Worm (Caenorhabditis elegans) whole organism, L1 larva: ENCODE results near the gene F54B8.1.

Experiments used
- C04F5.9 ChIP-seq: sonication (generic microtip); optimal IDR thresholded peaks from 2 replicates; lab custom pipeline; 2016; ENCODE audit warnings: missing genetic modification characterization, missing compliant biosample characterization
- C16A3.4 ChIP-seq: fragments of 150-350 bp; optimal IDR thresholded peaks from 2 replicates; lab custom pipeline; 2014; ENCODE audit warnings: missing biosample characterization, missing genetic modification characterization
- C34B4.2 ChIP-seq: sonication (generic microtip); optimal IDR thresholded peaks from 2 replicates; lab custom pipeline; 2017; ENCODE audit warnings: mild to moderate bottlenecking, missing genetic modification characterization, missing compliant biosample characterization
- F16B12.6 ChIP-seq: fragments of 150-350 bp; optimal IDR thresholded peaks from 2 replicates; lab custom pipeline; 2014; ENCODE audit warnings: missing biosample characterization, missing genetic modification characterization
- Y116A8C.19 ChIP-seq: sonication (generic microtip); optimal IDR thresholded peaks from 2 replicates; lab custom pipeline; 2016; ENCODE audit warnings: missing compliant biosample characterization, missing genetic modification characterization, borderline replicate concordance
- alr-1 ChIP-seq: fragments of 200-800 bp; sonication (Bioruptor generic); optimal IDR thresholded peaks from 2 replicates; lab custom pipeline; 2018; ENCODE audit warnings: borderline replicate concordance, mild to moderate bottlenecking, missing genetic modification characterization, missing compliant biosample characterization
- ceh-63 ChIP-seq: fragments of 200-800 bp; sonication (Bioruptor generic); optimal IDR thresholded peaks from 2 replicates; lab custom pipeline; 2018; ENCODE audit warnings: mild to moderate bottlenecking, missing genetic modification characterization, missing compliant biosample characterization
- dsc-1 ChIP-seq: sonication (generic microtip); optimal IDR thresholded peaks from 2 replicates; lab custom pipeline; 2016; ENCODE audit warnings: mild to moderate bottlenecking, missing genetic modification characterization, missing compliant biosample characterization
- efl-3 ChIP-seq: fragments of 200-800 bp; sonication (Bioruptor generic); optimal IDR thresholded peaks from 2 replicates; lab custom pipeline; 2018; ENCODE audit warnings: mild to moderate bottlenecking, missing genetic modification characterization, missing compliant biosample characterization
- elt-3 ChIP-seq, 6 experiments: fragments of 150-350 bp in 1 of 6; sonication (generic microtip); optimal IDR thresholded peaks; 2 replicates each; lab custom pipeline; 2017 to 2018; ENCODE audit warnings: missing biosample characterization in 6 of 6, missing genetic modification characterization in 6 of 6, inconsistent platforms in 1 of 6
- ets-5 ChIP-seq: fragments of 200-800 bp; sonication (Bioruptor generic); IDR thresholded peaks from 2 replicates; pipeline ENCODE4 v1.3.6; 2022; ENCODE audit warnings: missing genetic modification characterization, missing compliant biosample characterization
- fos-1 ChIP-seq: fragments of 150-350 bp; optimal IDR thresholded peaks from 2 replicates; lab custom pipeline; 2014; ENCODE audit warnings: missing biosample characterization, missing genetic modification characterization
- grh-1 ChIP-seq: fragments of 200-800 bp; sonication (Bioruptor generic); IDR thresholded peaks from 2 replicates; pipeline ENCODE4 v1.3.6; 2022; ENCODE audit warnings: missing genetic modification reagents, missing genetic modification characterization, missing compliant biosample characterization
- hpl-2 ChIP-seq: fragments of 150-350 bp; optimal IDR thresholded peaks from 2 replicates; lab custom pipeline; 2014; ENCODE audit warnings: missing biosample characterization, missing genetic modification reagents, missing genetic modification characterization
- isw-1 ChIP-seq: fragments of 200-800 bp; sonication (Bioruptor generic); IDR thresholded peaks from 2 replicates; pipeline ENCODE4 v1.3.6; 2022; ENCODE audit warnings: missing genetic modification characterization, missing compliant biosample characterization
- lin-15B ChIP-seq: fragments of 150-350 bp; sonication (generic microtip); optimal IDR thresholded peaks from 3 replicates; lab custom pipeline; 2014; ENCODE audit warnings: missing biosample characterization, missing genetic modification characterization
- lir-3 ChIP-seq: sonication (generic microtip); optimal IDR thresholded peaks from 2 replicates; lab custom pipeline; 2016; ENCODE audit warnings: mild to moderate bottlenecking, missing genetic modification characterization, moderate library complexity, missing compliant biosample characterization; ENCODE audit not compliant: poor library complexity
- mab-9 ChIP-seq: fragments of 200-800 bp; sonication (Bioruptor generic); IDR thresholded peaks from 2 replicates; pipeline ENCODE4 v1.3.6; 2022; ENCODE audit warnings: missing genetic modification reagents, missing genetic modification characterization, missing compliant biosample characterization
- mdl-1 ChIP-seq, 2 experiments: fragments of 150-350 bp; optimal IDR thresholded peaks; 2 replicates each; lab custom pipeline; 2014 to 2017; ENCODE audit warnings: missing biosample characterization in 2 of 2, missing genetic modification characterization in 2 of 2, inconsistent platforms in 1 of 2
- mef-2 ChIP-seq: fragments of 150-350 bp; optimal IDR thresholded peaks from 2 replicates; lab custom pipeline; 2014; ENCODE audit warnings: missing biosample characterization, missing genetic modification characterization
- mep-1 ChIP-seq: fragments of 150-350 bp; optimal IDR thresholded peaks from 2 replicates; lab custom pipeline; 2014; ENCODE audit warnings: missing biosample characterization, missing genetic modification characterization
- nhr-12 ChIP-seq: sonication (generic microtip); optimal IDR thresholded peaks from 2 replicates; lab custom pipeline; 2017; ENCODE audit warnings: missing biosample characterization, missing genetic modification characterization
- nhr-19 ChIP-seq: fragments of 200-800 bp; sonication (Bioruptor generic); conservative IDR thresholded peaks from 2 replicates; pipeline ENCODE4 v1.3.6; 2022; ENCODE audit warnings: missing genetic modification characterization, missing compliant biosample characterization
- nhr-20 ChIP-seq: sonication (generic microtip); optimal IDR thresholded peaks from 2 replicates; lab custom pipeline; 2016; ENCODE audit warnings: mild to moderate bottlenecking, missing genetic modification characterization, missing compliant biosample characterization
- nhr-28 ChIP-seq: fragments of 150-350 bp; optimal IDR thresholded peaks from 2 replicates; lab custom pipeline; 2014; ENCODE audit warnings: missing biosample characterization, missing genetic modification characterization
- nhr-85 ChIP-seq: sonication (generic microtip); peaks from one replicate; lab custom pipeline; 2016; ENCODE audit warnings: missing genetic modification characterization, inconsistent platforms, missing compliant biosample characterization
- pag-3 ChIP-seq: sonication (generic microtip); optimal IDR thresholded peaks from 2 replicates; lab custom pipeline; 2017; ENCODE audit warnings: missing genetic modification characterization, mild to moderate bottlenecking, missing compliant biosample characterization, antibody characterized with exemption, borderline replicate concordance; ENCODE audit not compliant: insufficient read depth
- snpc-4 ChIP-seq: fragments of 150-350 bp; optimal IDR thresholded peaks from 2 replicates; lab custom pipeline; 2014; ENCODE audit warnings: missing biosample characterization, missing genetic modification characterization
- sox-4 ChIP-seq: sonication (generic microtip); optimal IDR thresholded peaks from 2 replicates; lab custom pipeline; 2016; ENCODE audit warnings: missing genetic modification characterization, missing compliant biosample characterization
- sptf-1 ChIP-seq: fragments of 150-350 bp; optimal IDR thresholded peaks from 2 replicates; lab custom pipeline; 2014; ENCODE audit warnings: missing biosample characterization, missing genetic modification characterization
- swsn-7 ChIP-seq: sonication (generic microtip); optimal IDR thresholded peaks from 2 replicates; lab custom pipeline; 2016; ENCODE audit warnings: missing genetic modification characterization, missing compliant biosample characterization
- tbx-2 ChIP-seq: sonication (generic microtip); optimal IDR thresholded peaks from 2 replicates; lab custom pipeline; 2016; ENCODE audit warnings: missing genetic modification characterization, missing compliant biosample characterization
- unc-62 ChIP-seq: fragments of 150-350 bp; optimal IDR thresholded peaks from 2 replicates; lab custom pipeline; 2014; ENCODE audit warnings: missing biosample characterization, missing genetic modification reagents, missing genetic modification characterization
- unc-98 ChIP-seq: fragments of 200-800 bp; sonication (Bioruptor generic); IDR thresholded peaks from 2 replicates; pipeline ENCODE4 v1.3.6; 2022; ENCODE audit warnings: missing genetic modification characterization, missing compliant biosample characterization
- xbp-1 ChIP-seq: sonication (generic microtip); optimal IDR thresholded peaks from 2 replicates; lab custom pipeline; 2016; ENCODE audit warnings: missing genetic modification characterization, missing compliant biosample characterization
- ztf-11 ChIP-seq, 2 experiments: sonication (generic microtip); optimal IDR thresholded peaks; 2 replicates each; lab custom pipeline; 2016 to 2017; ENCODE audit warnings: missing genetic modification characterization in 2 of 2, missing biosample characterization in 1 of 2, missing compliant biosample characterization in 1 of 2
- ztf-4 ChIP-seq: fragments of 150-350 bp; optimal IDR thresholded peaks from 2 replicates; lab custom pipeline; 2014; ENCODE audit warnings: missing biosample characterization, missing genetic modification characterization

F54B8.1 gene

ce11 chrV:15781086-15781485, 29.5 kb upstream of the F54B8.1 start, which contains the start of gene T26E4.2:
TSS of gene T26E4.2 (plus strand) at chrV:15781386.
- TF ChIP-seq nhr-12 (tag; lab: Kevin White, UChicago) (no peak), hpl-2 (GFP tag; lab: Kevin White, UChicago) (no peak), C04F5.9 (no peak), nhr-85 (tag; lab: Kevin White, UChicago) (no peak), ets-5 (GFP tag; lab: Robert Waterston, UW) (no peak), alr-1 (tag; lab: Kevin White, UChicago) (no peak), dsc-1 (tag; lab: Kevin White, UChicago) (no peak), mab-9 (GFP tag; lab: Robert Waterston, UW) (no peak), mef-2 (tag; lab: Kevin White, UChicago) (no peak), grh-1 (no peak), unc-98 (GFP tag; lab: Robert Waterston, UW) (no peak), nhr-19 (GFP tag; lab: Robert Waterston, UW) (no peak), mep-1 (tag; lab: Kevin White, UChicago) (no peak), C16A3.4 (no peak), nhr-28 (tag; lab: Kevin White, UChicago) (no peak), F16B12.6 (tag; lab: Kevin White, UChicago) (no peak), isw-1 (GFP tag; lab: Robert Waterston, UW) (no peak), ztf-4 (tag; lab: Kevin White, UChicago) (no peak)

ce11 chrV:15782494-15782893, 28.1 kb upstream of the F54B8.1 start, which contains the start of gene T26E4.3:
TSS of gene T26E4.3 (plus strand) at chrV:15782794.
- TF ChIP-seq nhr-20 (tag; lab: Kevin White, UChicago) (no peak), unc-62 (no peak), hpl-2 (GFP tag; lab: Kevin White, UChicago) (no peak), C34B4.2 (tag; lab: Kevin White, UChicago) (no peak), mdl-1 (tag; optimal IDR thresholded peaks at IDR 0.05; lab: Kevin White, UChicago) (no peak), lin-15B (tag; lab: Kevin White, UChicago) (no peak), elt-3 (tag; optimal IDR thresholded peaks at IDR 0.05; lab: Kevin White, UChicago) (no peak), swsn-7 (tag; lab: Kevin White, UChicago) (no peak), xbp-1 (tag; lab: Kevin White, UChicago) (no peak), ztf-4 (tag; lab: Kevin White, UChicago) (no peak), nhr-28 (tag; lab: Kevin White, UChicago) (no peak), mef-2 (tag; lab: Kevin White, UChicago) (no peak), snpc-4 (no peak), ceh-63 (no peak)

- no peak for TF ChIP-seq grh-1
- no peak for TF ChIP-seq C16A3.4
- TF ChIP-seq mef-2 (tag; lab: Kevin White, UChicago), result no peak
- no peak for TF ChIP-seq pag-3 (tag; lab: Kevin White, UChicago)
- no peak for TF ChIP-seq fos-1 (tag; lab: Kevin White, UChicago)
- no peak for TF ChIP-seq lir-3 (tag; lab: Kevin White, UChicago)
- TF ChIP-seq sptf-1 (tag; lab: Kevin White, UChicago), result no peak
- TF ChIP-seq efl-3 (GFP tag; lab: Kevin White, UChicago), result no peak
- TF ChIP-seq nhr-85 (tag; lab: Kevin White, UChicago), result no peak
- TF ChIP-seq sox-4 (tag; lab: Kevin White, UChicago), result no peak
- no peak for TF ChIP-seq Y116A8C.19 (tag; lab: Kevin White, UChicago)
- no peak for TF ChIP-seq nhr-12 (tag; lab: Kevin White, UChicago)
- no peak for TF ChIP-seq ztf-11 (tag; optimal IDR thresholded peaks at IDR 0.05; lab: Kevin White, UChicago)
- TF ChIP-seq, all 84 proteins: peak for 0
Observed at ce11 chrV:15792409-15792808, 18.1 kb upstream of the F54B8.1 start, which contains the start of gene T26E4.4. TSS of gene T26E4.4 (minus strand) at chrV:15792509.

- TF ChIP-seq grh-1, result no peak
- TF ChIP-seq lin-15B (tag; lab: Kevin White, UChicago), result no peak
- TF ChIP-seq ceh-63, result no peak
- no peak for TF ChIP-seq xbp-1 (tag; lab: Kevin White, UChicago)
- TF ChIP-seq pag-3 (tag; lab: Kevin White, UChicago), result no peak
- TF ChIP-seq tbx-2, result no peak
Observed at ce11 chrV:15793270-15793669, 17.3 kb upstream of the F54B8.1 start, which contains the start of gene T26E4.7. TSS of gene T26E4.7 (plus strand) at chrV:15793570.
